Worm (Caenorhabditis elegans) whole organism, early embryonic: ENCODE results near the gene B0361.14.

Source experiments
- F13C5.2 ChIP-seq: sonication (generic microtip); optimal IDR thresholded peaks from 2 replicates; lab custom pipeline; 2017; ENCODE audit warnings: mild to moderate bottlenecking, missing genetic modification characterization, inconsistent platforms, missing compliant biosample characterization
- aly-1 ChIP-seq: sonication (generic microtip); optimal IDR thresholded peaks from 2 replicates; lab custom pipeline; 2016; ENCODE audit warnings: missing genetic modification characterization, missing compliant biosample characterization
- ama-1 ChIP-seq: fragments of 150-350 bp; optimal IDR thresholded peaks from 2 replicates; lab custom pipeline; 2014
- ceh-13 ChIP-seq: fragments of 200-800 bp; sonication (Bioruptor generic); optimal IDR thresholded peaks from 2 replicates; lab custom pipeline; 2018; ENCODE audit warnings: mild to moderate bottlenecking, missing genetic modification characterization, missing compliant biosample characterization
- flt-1 ChIP-seq: fragments of 200-800 bp; sonication (Bioruptor generic); IDR thresholded peaks from 2 replicates; pipeline ENCODE4 v1.3.6; 2022; ENCODE audit warnings: missing genetic modification characterization, missing compliant biosample characterization
- hmbx-1 ChIP-seq: sonication (generic microtip); optimal IDR thresholded peaks from 2 replicates; lab custom pipeline; 2016; ENCODE audit warnings: mild to moderate bottlenecking, missing genetic modification characterization, missing compliant biosample characterization
- hmg-4 ChIP-seq: fragments of 200-800 bp; sonication (Bioruptor generic); optimal IDR thresholded peaks from 2 replicates; lab custom pipeline; 2018; ENCODE audit warnings: mild to moderate bottlenecking, missing genetic modification characterization, missing compliant biosample characterization
- hnd-1 ChIP-seq: sonication (generic microtip); optimal IDR thresholded peaks from 2 replicates; lab custom pipeline; 2016; ENCODE audit warnings: missing genetic modification characterization, missing compliant biosample characterization
- sea-1 ChIP-seq: fragments of 200-800 bp; sonication (Bioruptor generic); conservative IDR thresholded peaks from 2 replicates; pipeline ENCODE4 v1.3.6; 2022; ENCODE audit warnings: missing genetic modification characterization, missing compliant biosample characterization
- tbx-11 ChIP-seq: fragments of 200-800 bp; sonication (Bioruptor generic); IDR thresholded peaks from 2 replicates; pipeline ENCODE4 v1.3.6; 2022; ENCODE audit warnings: missing genetic modification characterization, missing compliant biosample characterization
- tbx-37 ChIP-seq: fragments of 200-800 bp; sonication (Bioruptor generic); conservative IDR thresholded peaks from 2 replicates; pipeline ENCODE4 v1.3.6; 2022; ENCODE audit warnings: missing genetic modification reagents, missing genetic modification characterization, missing compliant biosample characterization
- tra-4 ChIP-seq: sonication (generic microtip); optimal IDR thresholded peaks from 2 replicates; lab custom pipeline; 2017; ENCODE audit warnings: missing genetic modification characterization, missing compliant biosample characterization

- no peak for TF ChIP-seq F13C5.2 (tag; lab: Kevin White, UChicago)
- TF ChIP-seq ama-1 (lab: Kevin White, UChicago), result no peak
- no peak for TF ChIP-seq tra-4 (tag; lab: Kevin White, UChicago)
- TF ChIP-seq sea-1 (GFP tag; lab: Robert Waterston, UW), result no peak
- no peak for TF ChIP-seq flt-1 (GFP tag; lab: Robert Waterston, UW)
- no peak for TF ChIP-seq tbx-11 (GFP tag; lab: Robert Waterston, UW)
- no peak for TF ChIP-seq hnd-1 (tag; lab: Kevin White, UChicago)
- TF ChIP-seq aly-1 (tag; lab: Kevin White, UChicago), result no peak
- no peak for TF ChIP-seq hmbx-1 (tag; lab: Kevin White, UChicago)
- no peak for TF ChIP-seq tbx-37 (GFP tag; lab: Robert Waterston, UW)
- no peak for TF ChIP-seq hmg-4 (GFP tag; lab: Kevin White, UChicago)
- no peak for TF ChIP-seq ceh-13
Measured at ce11 chrIII:7310662-7311340, 11.5 kb upstream of the B0361.14 start, which contains the start of the genes F56C9.6 and F56C9.3.
